Worm (Caenorhabditis elegans) whole organism, midembryonic: ENCODE data around the gene F41H10.2.

Experiments
- T22C8.4 ChIP-seq: fragments of 200-800 bp; sonication (Bioruptor generic); IDR thresholded peaks from 2 replicates; pipeline ENCODE4 v1.3.6; 2022; ENCODE audit warnings: missing genetic modification characterization, missing compliant biosample characterization
- cog-1 ChIP-seq: sonication (generic microtip); optimal IDR thresholded peaks from 2 replicates; lab custom pipeline; 2016; ENCODE audit warnings: missing genetic modification characterization, missing compliant biosample characterization
- flt-1 ChIP-seq: fragments of 200-800 bp; sonication (Bioruptor generic); IDR thresholded peaks from 2 replicates; pipeline ENCODE4 v1.3.6; 2022; ENCODE audit warnings: missing genetic modification characterization, missing compliant biosample characterization
- klf-2 ChIP-seq: fragments of 200-800 bp; sonication (Bioruptor generic); conservative IDR thresholded peaks from 2 replicates; pipeline ENCODE4 v1.3.6; 2022; ENCODE audit warnings: missing genetic modification reagents, missing genetic modification characterization, missing compliant biosample characterization
- med-1 ChIP-seq: sonication (generic microtip); optimal IDR thresholded peaks from 2 replicates; lab custom pipeline; 2017; ENCODE audit warnings: missing genetic modification characterization, mild to moderate bottlenecking, missing compliant biosample characterization, antibody characterized with exemption, missing genetic modification reagents; ENCODE audit not compliant: insufficient read depth
- ref-1 ChIP-seq: fragments of 200-800 bp; sonication (Bioruptor generic); conservative IDR thresholded peaks from 2 replicates; pipeline ENCODE4 v1.3.6; 2022; ENCODE audit warnings: missing genetic modification reagents, missing genetic modification characterization, missing compliant biosample characterization
- tab-1 ChIP-seq: fragments of 200-800 bp; sonication (Bioruptor generic); IDR thresholded peaks from 2 replicates; pipeline ENCODE4 v1.3.6; 2022; ENCODE audit warnings: missing genetic modification characterization, missing compliant biosample characterization
- ztf-23 ChIP-seq: fragments of 200-800 bp; sonication (Bioruptor generic); IDR thresholded peaks from 2 replicates; pipeline ENCODE4 v1.3.6; 2022; ENCODE audit warnings: missing genetic modification reagents, missing genetic modification characterization, missing compliant biosample characterization
- ztf-29 ChIP-seq: fragments of 200-800 bp; sonication (Bioruptor generic); IDR thresholded peaks from 2 replicates; pipeline ENCODE4 v1.3.6; 2022; ENCODE audit warnings: missing genetic modification reagents, missing genetic modification characterization, missing compliant biosample characterization

Gene F41H10.2

ce11 chrIV:5393566-5393965 is 12.1 kb downstream of the F41H10.2 start:
- TF ChIP-seq ztf-29 (GFP tag; lab: Robert Waterston, UW) (no peak), klf-2 (GFP tag; lab: Robert Waterston, UW) (no peak), T22C8.4 (GFP tag; lab: Robert Waterston, UW) (no peak), tab-1 (GFP tag; lab: Robert Waterston, UW) (no peak), ztf-23 (GFP tag; lab: Robert Waterston, UW) (no peak), med-1 (GFP tag; lab: Kevin White, UChicago) (no peak), cog-1 (tag; lab: Kevin White, UChicago) (no peak), flt-1 (GFP tag; lab: Robert Waterston, UW) (no peak), ref-1 (GFP tag; lab: Robert Waterston, UW) (no peak)

ce11 chrIV:5394687-5395086 is 13.3 kb downstream of the F41H10.2 start, which contains the start of the genes perm-3 and swsn-6:
perm-3 (minus strand) TSS chrIV:5394804.
swsn-6 (plus strand) TSS chrIV:5395033.
- TF ChIP-seq ztf-29 (GFP tag; lab: Robert Waterston, UW) (no peak), T22C8.4 (GFP tag; lab: Robert Waterston, UW) (peak; percentile 85; the same call in 1 of the 2 replicates), flt-1 (GFP tag; lab: Robert Waterston, UW) (peak; percentile 66; the same call in 1 of the 2 replicates)

- TF ChIP-seq flt-1 (GFP tag; lab: Robert Waterston, UW) (no peak), ztf-29 (GFP tag; lab: Robert Waterston, UW) (no peak), T22C8.4 (GFP tag; lab: Robert Waterston, UW) (no peak), tab-1 (GFP tag; lab: Robert Waterston, UW) (no peak), ztf-23 (GFP tag; lab: Robert Waterston, UW) (no peak), med-1 (GFP tag; lab: Kevin White, UChicago) (no peak), klf-2 (GFP tag; lab: Robert Waterston, UW) (no peak), ref-1 (GFP tag; lab: Robert Waterston, UW) (no peak)
These were observed 15.3 kb downstream of the F41H10.2 start, which contains the start of gene ZK616.3 for ce11 chrIV:5396769-5397168. ZK616.3 (plus strand) TSS chrIV:5397069.

- no peak for TF ChIP-seq ztf-29 (GFP tag; lab: Robert Waterston, UW)
- TF ChIP-seq cog-1 (tag; lab: Kevin White, UChicago), result no peak
- no peak for TF ChIP-seq flt-1 (GFP tag; lab: Robert Waterston, UW)
- TF ChIP-seq T22C8.4 (GFP tag; lab: Robert Waterston, UW), result no peak
- no peak for TF ChIP-seq ref-1 (GFP tag; lab: Robert Waterston, UW)
- TF ChIP-seq klf-2 (GFP tag; lab: Robert Waterston, UW), result no peak
- TF ChIP-seq tab-1 (GFP tag; lab: Robert Waterston, UW), result no peak
- no peak for TF ChIP-seq ztf-23 (GFP tag; lab: Robert Waterston, UW)
- TF ChIP-seq med-1 (GFP tag; lab: Kevin White, UChicago), result no peak
These were observed 16.1 kb downstream of the F41H10.2 start, which contains the start of gene ZK616.2 for ce11 chrIV:5397539-5397938. ZK616.2 (plus strand) TSS chrIV:5397839.

- no peak for TF ChIP-seq med-1 (GFP tag; lab: Kevin White, UChicago)
- no peak for TF ChIP-seq tab-1 (GFP tag; lab: Robert Waterston, UW)
- no peak for TF ChIP-seq flt-1 (GFP tag; lab: Robert Waterston, UW)
- TF ChIP-seq T22C8.4 (GFP tag; lab: Robert Waterston, UW), result no peak
- TF ChIP-seq ztf-29 (GFP tag; lab: Robert Waterston, UW), result no peak
- TF ChIP-seq ref-1 (GFP tag; lab: Robert Waterston, UW), result no peak
- TF ChIP-seq ztf-23 (GFP tag; lab: Robert Waterston, UW), result no peak
- no peak for TF ChIP-seq cog-1 (tag; lab: Kevin White, UChicago)
- TF ChIP-seq klf-2 (GFP tag; lab: Robert Waterston, UW), result no peak
These were observed 19.2 kb downstream of the F41H10.2 start, which contains the start of gene ZK616.1 for ce11 chrIV:5400609-5401008. ZK616.1 (plus strand) TSS chrIV:5400909.

ce11 chrIV:5405345-5405744 is 23.9 kb downstream of the F41H10.2 start, which contains the start of gene ZK616.61:
ZK616.61 (plus strand) TSS chrIV:5405645.
- TF ChIP-seq tab-1 (GFP tag; lab: Robert Waterston, UW), result no peak
- TF ChIP-seq klf-2 (GFP tag; lab: Robert Waterston, UW), result no peak
- no peak for TF ChIP-seq ztf-29 (GFP tag; lab: Robert Waterston, UW)
- TF ChIP-seq T22C8.4 (GFP tag; lab: Robert Waterston, UW), result no peak
- no peak for TF ChIP-seq cog-1 (tag; lab: Kevin White, UChicago)
- no peak for TF ChIP-seq med-1 (GFP tag; lab: Kevin White, UChicago)
- TF ChIP-seq flt-1 (GFP tag; lab: Robert Waterston, UW), result no peak
- TF ChIP-seq ztf-23 (GFP tag; lab: Robert Waterston, UW), result no peak
- TF ChIP-seq ref-1 (GFP tag; lab: Robert Waterston, UW), result no peak

- TF ChIP-seq ztf-29 (GFP tag; lab: Robert Waterston, UW) (no peak), ztf-23 (GFP tag; lab: Robert Waterston, UW) (no peak), ref-1 (GFP tag; lab: Robert Waterston, UW) (no peak), klf-2 (GFP tag; lab: Robert Waterston, UW) (no peak), flt-1 (GFP tag; lab: Robert Waterston, UW) (no peak), tab-1 (GFP tag; lab: Robert Waterston, UW) (no peak), med-1 (GFP tag; lab: Kevin White, UChicago) (no peak), cog-1 (tag; lab: Kevin White, UChicago) (no peak), T22C8.4 (GFP tag; lab: Robert Waterston, UW) (no peak)
These were observed 27.7 kb downstream of the F41H10.2 start for ce11 chrIV:5409112-5409511.

ce11 chrIV:5411120-5411519 is 29.7 kb downstream of the F41H10.2 start, which contains the start of gene ZK616.65:
ZK616.65 (minus strand) TSS chrIV:5411220.
- TF ChIP-seq ztf-29 (GFP tag; lab: Robert Waterston, UW) (no peak), ref-1 (GFP tag; lab: Robert Waterston, UW) (no peak)
